Worm (Caenorhabditis elegans) whole organism, late embryonic: ENCODE results near the gene T02C1.2.

Experiments used
- C08G9.2 ChIP-seq: sonication (generic microtip); optimal IDR thresholded peaks from 2 replicates; lab custom pipeline; 2016; ENCODE audit warnings: mild to moderate bottlenecking, missing genetic modification characterization, moderate library complexity, missing compliant biosample characterization
- C38D4.7 ChIP-seq: fragments of 200-800 bp; sonication (Bioruptor generic); optimal IDR thresholded peaks from 2 replicates; lab custom pipeline; 2018; ENCODE audit warnings: mild to moderate bottlenecking, missing genetic modification characterization, moderate library complexity, missing compliant biosample characterization
- T23F11.4 ChIP-seq: fragments of 200-800 bp; sonication (Bioruptor generic); optimal IDR thresholded peaks from 2 replicates; lab custom pipeline; 2018; ENCODE audit warnings: mild to moderate bottlenecking, missing genetic modification characterization, missing compliant biosample characterization
- Y22D7AL.16 ChIP-seq: sonication (generic microtip); optimal IDR thresholded peaks from 2 replicates; lab custom pipeline; 2016; ENCODE audit warnings: missing genetic modification characterization, missing compliant biosample characterization
- ceh-18 ChIP-seq: sonication (generic microtip); optimal IDR thresholded peaks from 2 replicates; lab custom pipeline; 2016; ENCODE audit warnings: missing genetic modification characterization, missing compliant biosample characterization
- ceh-19 ChIP-seq: fragments of 200-800 bp; sonication (Bioruptor generic); optimal IDR thresholded peaks from 2 replicates; lab custom pipeline; 2018; ENCODE audit warnings: mild to moderate bottlenecking, missing genetic modification characterization, missing compliant biosample characterization
- ceh-22 ChIP-seq: sonication (generic microtip); optimal IDR thresholded peaks from 2 replicates; lab custom pipeline; 2017; ENCODE audit warnings: missing biosample characterization, missing genetic modification characterization
- ceh-30 ChIP-seq: fragments of 150-350 bp; optimal IDR thresholded peaks from 2 replicates; lab custom pipeline; 2014; ENCODE audit warnings: missing biosample characterization, missing genetic modification characterization
- ceh-31 ChIP-seq: sonication (generic microtip); optimal IDR thresholded peaks from 2 replicates; lab custom pipeline; 2016; ENCODE audit warnings: missing genetic modification characterization, missing compliant biosample characterization
- ceh-34 ChIP-seq: sonication (generic microtip); optimal IDR thresholded peaks from 2 replicates; lab custom pipeline; 2016; ENCODE audit warnings: mild to moderate bottlenecking, missing genetic modification characterization, missing compliant biosample characterization
- ceh-48 ChIP-seq: sonication (generic microtip); optimal IDR thresholded peaks from 2 replicates; lab custom pipeline; 2016; ENCODE audit warnings: missing genetic modification characterization, inconsistent platforms, missing compliant biosample characterization
- ceh-9 ChIP-seq: sonication (generic microtip); optimal IDR thresholded peaks from 2 replicates; lab custom pipeline; 2016; ENCODE audit warnings: mild to moderate bottlenecking, missing genetic modification characterization, inconsistent platforms, missing compliant biosample characterization
- dmd-4 ChIP-seq: sonication (generic microtip); optimal IDR thresholded peaks from 2 replicates; lab custom pipeline; 2016; ENCODE audit warnings: borderline replicate concordance, missing genetic modification characterization, missing compliant biosample characterization
- dve-1 ChIP-seq: sonication (generic microtip); optimal IDR thresholded peaks from 2 replicates; lab custom pipeline; 2017; ENCODE audit warnings: antibody characterized with exemption, mild to moderate bottlenecking, missing genetic modification characterization, missing compliant biosample characterization
- elt-2 ChIP-seq: sonication (generic microtip); optimal IDR thresholded peaks from 2 replicates; lab custom pipeline; 2016; ENCODE audit warnings: missing genetic modification reagents, missing genetic modification characterization, missing compliant biosample characterization
- fax-1 ChIP-seq: sonication (generic microtip); optimal IDR thresholded peaks from 2 replicates; lab custom pipeline; 2016; ENCODE audit warnings: missing genotype, missing genetic modification characterization, missing compliant biosample characterization
- hlh-13 ChIP-seq: fragments of 200-800 bp; sonication (Bioruptor generic); optimal IDR thresholded peaks from 2 replicates; lab custom pipeline; 2018; ENCODE audit warnings: mild to moderate bottlenecking, missing genetic modification characterization, missing compliant biosample characterization
- hlh-15 ChIP-seq: sonication (generic microtip); optimal IDR thresholded peaks from 2 replicates; lab custom pipeline; 2016; ENCODE audit warnings: missing genetic modification characterization, missing compliant biosample characterization
- hlh-8 ChIP-seq: sonication (generic microtip); optimal IDR thresholded peaks from 2 replicates; lab custom pipeline; 2016; ENCODE audit warnings: missing genotype, missing genetic modification characterization, missing compliant biosample characterization
- lim-6 ChIP-seq: sonication (generic microtip); optimal IDR thresholded peaks from 2 replicates; lab custom pipeline; 2016; ENCODE audit warnings: missing genetic modification characterization, missing compliant biosample characterization
- lin-11 ChIP-seq: fragments of 200-800 bp; sonication (Bioruptor generic); optimal IDR thresholded peaks from 2 replicates; lab custom pipeline; 2018; ENCODE audit warnings: mild to moderate bottlenecking, missing genetic modification characterization, missing compliant biosample characterization
- mec-3 ChIP-seq: sonication (generic microtip); optimal IDR thresholded peaks from 2 replicates; lab custom pipeline; 2016; ENCODE audit warnings: borderline replicate concordance, missing genetic modification characterization, missing compliant biosample characterization
- nfya-1 ChIP-seq: sonication (generic microtip); optimal IDR thresholded peaks from 2 replicates; lab custom pipeline; 2017; ENCODE audit warnings: missing genetic modification characterization, mild to moderate bottlenecking, missing compliant biosample characterization, antibody characterized with exemption, moderate library complexity
- nhr-232 ChIP-seq: sonication (generic microtip); optimal IDR thresholded peaks from 2 replicates; lab custom pipeline; 2016; ENCODE audit warnings: missing genetic modification characterization, missing compliant biosample characterization
- pat-9 ChIP-seq: fragments of 200-800 bp; sonication (Bioruptor generic); optimal IDR thresholded peaks from 2 replicates; lab custom pipeline; 2018; ENCODE audit warnings: mild to moderate bottlenecking, missing genetic modification characterization, moderate library complexity, missing compliant biosample characterization
- pha-2 ChIP-seq: sonication (generic microtip); optimal IDR thresholded peaks from 2 replicates; lab custom pipeline; 2017; ENCODE audit warnings: mild to moderate bottlenecking, missing genetic modification characterization, missing compliant biosample characterization
- pqm-1 ChIP-seq: sonication (generic microtip); optimal IDR thresholded peaks from 2 replicates; lab custom pipeline; 2016; ENCODE audit warnings: missing genetic modification characterization, missing compliant biosample characterization
- pros-1 ChIP-seq: fragments of 150-350 bp; optimal IDR thresholded peaks from 2 replicates; lab custom pipeline; 2014; ENCODE audit warnings: missing biosample characterization, missing genetic modification reagents, missing genetic modification characterization
- rnt-1 ChIP-seq: sonication (generic microtip); optimal IDR thresholded peaks from 2 replicates; lab custom pipeline; 2016; ENCODE audit warnings: missing genetic modification characterization, missing compliant biosample characterization
- sox-4 ChIP-seq: sonication (generic microtip); optimal IDR thresholded peaks from 2 replicates; lab custom pipeline; 2017; ENCODE audit warnings: mild to moderate bottlenecking, missing genetic modification characterization, inconsistent platforms, missing compliant biosample characterization
- syd-9 ChIP-seq: sonication (generic microtip); optimal IDR thresholded peaks from 2 replicates; lab custom pipeline; 2016; ENCODE audit warnings: mild to moderate bottlenecking, missing genetic modification characterization, moderate library complexity, missing compliant biosample characterization
- tbx-2 ChIP-seq: sonication (generic microtip); optimal IDR thresholded peaks from 2 replicates; lab custom pipeline; 2016; ENCODE audit warnings: missing genetic modification characterization, missing compliant biosample characterization
- tbx-7 ChIP-seq: sonication (generic microtip); optimal IDR thresholded peaks from 2 replicates; lab custom pipeline; 2016; ENCODE audit warnings: missing genotype, missing genetic modification characterization, missing compliant biosample characterization
- unc-3 ChIP-seq, 2 experiments: fragments of 200-800 bp in 1 of 2; sonication (Bioruptor generic) in 1 of 2; sonication (generic microtip) in 1 of 2; conservative IDR thresholded peaks in 1 of 2; optimal IDR thresholded peaks in 1 of 2; 2 replicates each; pipeline versions ENCODE4 v1.3.6 to Lab custom; 2016 to 2022; ENCODE audit warnings: missing compliant biosample characterization in 2 of 2, missing genetic modification characterization in 2 of 2, missing genetic modification reagents in 1 of 2
- unc-42 ChIP-seq: sonication (generic microtip); optimal IDR thresholded peaks from 2 replicates; lab custom pipeline; 2016; ENCODE audit warnings: missing genotype, missing genetic modification characterization, missing compliant biosample characterization
- unc-86 ChIP-seq: sonication (generic microtip); optimal IDR thresholded peaks from 2 replicates; lab custom pipeline; 2016; ENCODE audit warnings: missing genetic modification characterization, missing compliant biosample characterization
- zip-5 ChIP-seq: sonication (generic microtip); optimal IDR thresholded peaks from 2 replicates; lab custom pipeline; 2016; ENCODE audit warnings: missing genetic modification characterization, missing compliant biosample characterization
- ztf-16 ChIP-seq: sonication (generic microtip); optimal IDR thresholded peaks from 2 replicates; lab custom pipeline; 2017; ENCODE audit warnings: missing genetic modification characterization, missing compliant biosample characterization

The T02C1.2 gene

DNA sequence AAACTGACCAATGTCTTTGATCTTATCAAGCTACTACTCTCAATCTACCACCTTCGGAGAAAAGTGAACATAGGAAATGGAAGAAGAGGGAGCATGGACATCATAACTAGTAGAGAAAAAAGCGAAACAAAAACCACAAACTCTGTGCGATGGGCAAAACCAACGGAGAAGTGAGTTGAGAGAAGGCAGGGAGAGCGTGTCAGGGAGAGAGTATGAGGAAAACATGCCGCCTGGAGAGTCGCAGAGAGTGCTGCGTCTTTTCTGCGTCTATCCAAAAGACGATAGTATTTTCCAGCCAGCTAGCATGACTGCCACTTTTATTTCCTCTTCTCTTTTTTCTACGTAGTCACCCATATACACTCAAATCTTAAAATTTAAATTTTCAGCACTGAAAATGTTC, 10.8 kb upstream of the T02C1.2 start, which contains the start of gene saeg-2:
TSS of gene saeg-2 (plus strand) at position 381 of the 400 bp plus-strand sequence.
- no peak for TF ChIP-seq lim-6 (tag; lab: Kevin White, UChicago)
- no peak for TF ChIP-seq syd-9
- no peak for TF ChIP-seq unc-3 (GFP tag; conservative IDR thresholded peaks at IDR 0.05; lab: Robert Waterston, UW)
- no peak for TF ChIP-seq unc-3 (tag; optimal IDR thresholded peaks at IDR 0.05; lab: Kevin White, UChicago)
- TF ChIP-seq ztf-16 (tag; lab: Kevin White, UChicago) = no peak
- TF ChIP-seq ceh-34 (tag; lab: Kevin White, UChicago) = peak; percentile 2
- peak; percentile 72 for TF ChIP-seq rnt-1 (tag; lab: Kevin White, UChicago)
- TF ChIP-seq lin-11 (tag; lab: Kevin White, UChicago) = no peak
- TF ChIP-seq ceh-30 (tag; lab: Kevin White, UChicago) = no peak
- no peak for TF ChIP-seq dve-1 (tag; lab: Kevin White, UChicago)
- TF ChIP-seq ceh-18 (tag; lab: Kevin White, UChicago) = peak; percentile 46
- TF ChIP-seq ceh-31 (tag; lab: Kevin White, UChicago) = no peak
- no peak for TF ChIP-seq C38D4.7 (GFP tag; lab: Kevin White, UChicago)
- peak; percentile 46 for TF ChIP-seq nfya-1 (tag; lab: Kevin White, UChicago)
- TF ChIP-seq nhr-232 (tag; lab: Kevin White, UChicago) = no peak
- no peak for TF ChIP-seq ceh-48
- no peak for TF ChIP-seq ceh-22 (tag; lab: Kevin White, UChicago)
- peak; percentile 56 for TF ChIP-seq tbx-2
- peak; percentile 49 for TF ChIP-seq elt-2 (tag; lab: Kevin White, UChicago)
- peak; percentile 16 for TF ChIP-seq unc-42 (tag; lab: Kevin White, UChicago)
- no peak for TF ChIP-seq zip-5 (tag; lab: Kevin White, UChicago)

DNA sequence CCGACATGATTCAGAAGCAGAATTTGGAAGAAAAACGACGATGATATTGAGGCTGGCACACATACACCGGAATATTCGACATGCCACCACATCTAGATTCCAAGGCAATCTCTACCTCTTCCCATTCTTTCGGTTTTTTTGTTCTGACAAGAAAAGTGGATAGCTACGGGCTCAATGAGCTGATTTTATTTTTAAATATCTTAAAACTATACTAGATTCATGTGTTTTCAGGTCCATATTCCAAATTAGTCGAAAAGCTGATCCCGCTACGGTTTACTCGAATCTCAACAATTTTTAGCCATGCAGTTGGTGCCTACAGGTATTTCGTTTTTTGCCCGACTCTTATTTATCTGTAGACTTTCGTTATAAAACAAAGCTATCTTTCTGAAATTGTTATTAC, 8.2 kb upstream of the T02C1.2 start, which contains the start of gene dat-1:
TSS of gene dat-1 (plus strand) at position 301 of the 400 bp plus-strand sequence.
- TF ChIP-seq rnt-1 (tag; lab: Kevin White, UChicago) = no peak
- TF ChIP-seq pros-1 (tag; lab: Kevin White, UChicago) = no peak
- TF ChIP-seq hlh-15 (tag; lab: Kevin White, UChicago) = no peak
- TF ChIP-seq ceh-9 (tag; lab: Kevin White, UChicago) = no peak
- no peak for TF ChIP-seq C38D4.7 (GFP tag; lab: Kevin White, UChicago)
- no peak for TF ChIP-seq ceh-48
- no peak for TF ChIP-seq sox-4
- TF ChIP-seq C08G9.2 (tag; lab: Kevin White, UChicago) = no peak
- TF ChIP-seq fax-1 (tag; lab: Kevin White, UChicago) = no peak
- no peak for TF ChIP-seq hlh-8 (tag; lab: Kevin White, UChicago)
- TF ChIP-seq, all 69 proteins: peak for 0

DNA sequence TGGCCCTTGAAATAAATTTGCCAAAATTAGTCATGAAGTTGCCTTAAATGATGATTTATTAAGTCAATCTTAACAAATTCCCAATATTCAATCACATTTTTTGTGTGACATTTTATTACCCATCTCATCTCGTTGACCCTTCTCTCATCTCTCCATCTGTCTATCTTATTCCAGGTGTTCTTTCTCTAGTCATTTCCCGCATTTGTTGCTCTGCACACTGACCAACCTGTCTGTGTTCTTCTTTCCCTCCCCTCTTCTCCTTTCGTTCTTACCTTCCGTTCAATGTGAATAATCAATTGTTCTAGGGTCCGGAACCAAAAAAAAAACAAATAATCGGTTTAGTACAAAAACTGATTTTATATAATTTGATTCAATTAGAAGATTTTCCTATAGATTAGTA, 3.6 kb upstream of the T02C1.2 start, which contains the start of gene T02C1.1:
TSS of gene T02C1.1 (plus strand) at position 305 of the 400 bp plus-strand sequence.
- TF ChIP-seq ceh-34 (tag; lab: Kevin White, UChicago) (no peak), T23F11.4 (GFP tag; lab: Kevin White, UChicago) (no peak), mec-3 (tag; lab: Kevin White, UChicago) (no peak), sox-4 (no peak), nhr-232 (tag; lab: Kevin White, UChicago) (no peak), nfya-1 (tag; lab: Kevin White, UChicago) (no peak), pha-2 (tag; lab: Kevin White, UChicago) (no peak), hlh-13 (GFP tag; lab: Kevin White, UChicago) (no peak), tbx-7 (tag; lab: Kevin White, UChicago) (no peak), pat-9 (tag; lab: Kevin White, UChicago) (no peak), Y22D7AL.16 (tag; lab: Kevin White, UChicago) (no peak), unc-86 (tag; lab: Kevin White, UChicago) (no peak), lim-6 (tag; lab: Kevin White, UChicago) (no peak), ceh-18 (tag; lab: Kevin White, UChicago) (no peak), ceh-19 (no peak), hlh-15 (tag; lab: Kevin White, UChicago) (no peak), pqm-1 (no peak), dmd-4 (tag; lab: Kevin White, UChicago) (no peak)
